Worm (Caenorhabditis elegans) whole organism, midembryonic: Measurements from ENCODE around the gene C56C10.7.

Experiments
- T22C8.4 ChIP-seq: fragments of 200-800 bp; sonication (Bioruptor generic); IDR thresholded peaks from 2 replicates; pipeline ENCODE4 v1.3.6; 2022; ENCODE audit warnings: missing genetic modification characterization, missing compliant biosample characterization
- cog-1 ChIP-seq: sonication (generic microtip); optimal IDR thresholded peaks from 2 replicates; lab custom pipeline; 2016; ENCODE audit warnings: missing genetic modification characterization, missing compliant biosample characterization
- flt-1 ChIP-seq: fragments of 200-800 bp; sonication (Bioruptor generic); IDR thresholded peaks from 2 replicates; pipeline ENCODE4 v1.3.6; 2022; ENCODE audit warnings: missing genetic modification characterization, missing compliant biosample characterization
- klf-2 ChIP-seq: fragments of 200-800 bp; sonication (Bioruptor generic); conservative IDR thresholded peaks from 2 replicates; pipeline ENCODE4 v1.3.6; 2022; ENCODE audit warnings: missing genetic modification reagents, missing genetic modification characterization, missing compliant biosample characterization
- med-1 ChIP-seq: sonication (generic microtip); optimal IDR thresholded peaks from 2 replicates; lab custom pipeline; 2017; ENCODE audit warnings: missing genetic modification characterization, mild to moderate bottlenecking, missing compliant biosample characterization, antibody characterized with exemption, missing genetic modification reagents; ENCODE audit not compliant: insufficient read depth
- ref-1 ChIP-seq: fragments of 200-800 bp; sonication (Bioruptor generic); conservative IDR thresholded peaks from 2 replicates; pipeline ENCODE4 v1.3.6; 2022; ENCODE audit warnings: missing genetic modification reagents, missing genetic modification characterization, missing compliant biosample characterization
- tab-1 ChIP-seq: fragments of 200-800 bp; sonication (Bioruptor generic); IDR thresholded peaks from 2 replicates; pipeline ENCODE4 v1.3.6; 2022; ENCODE audit warnings: missing genetic modification characterization, missing compliant biosample characterization
- ztf-23 ChIP-seq: fragments of 200-800 bp; sonication (Bioruptor generic); IDR thresholded peaks from 2 replicates; pipeline ENCODE4 v1.3.6; 2022; ENCODE audit warnings: missing genetic modification reagents, missing genetic modification characterization, missing compliant biosample characterization
- ztf-29 ChIP-seq: fragments of 200-800 bp; sonication (Bioruptor generic); IDR thresholded peaks from 2 replicates; pipeline ENCODE4 v1.3.6; 2022; ENCODE audit warnings: missing genetic modification reagents, missing genetic modification characterization, missing compliant biosample characterization

Gene C56C10.7

DNA sequence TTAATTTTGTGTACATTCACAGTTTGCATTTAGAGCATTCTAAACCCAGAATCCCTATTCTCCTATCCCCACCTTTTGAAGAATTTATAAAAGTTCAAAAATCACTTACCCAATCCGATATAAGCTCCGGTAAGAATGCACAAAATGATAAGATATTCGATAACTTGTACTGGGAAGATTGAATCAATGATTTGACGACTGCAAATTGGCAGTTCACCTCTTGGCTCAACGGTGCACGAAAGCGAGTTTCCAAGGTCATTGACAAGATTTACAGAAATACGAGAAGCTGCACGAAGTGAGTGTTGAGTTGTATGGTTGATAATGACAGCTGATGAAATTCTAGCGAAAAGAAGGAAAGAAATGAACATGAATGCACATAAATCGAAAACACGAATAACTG is 27.1 kb downstream of the C56C10.7 start:
- TF ChIP-seq med-1 (GFP tag; lab: Kevin White, UChicago): no peak

DNA sequence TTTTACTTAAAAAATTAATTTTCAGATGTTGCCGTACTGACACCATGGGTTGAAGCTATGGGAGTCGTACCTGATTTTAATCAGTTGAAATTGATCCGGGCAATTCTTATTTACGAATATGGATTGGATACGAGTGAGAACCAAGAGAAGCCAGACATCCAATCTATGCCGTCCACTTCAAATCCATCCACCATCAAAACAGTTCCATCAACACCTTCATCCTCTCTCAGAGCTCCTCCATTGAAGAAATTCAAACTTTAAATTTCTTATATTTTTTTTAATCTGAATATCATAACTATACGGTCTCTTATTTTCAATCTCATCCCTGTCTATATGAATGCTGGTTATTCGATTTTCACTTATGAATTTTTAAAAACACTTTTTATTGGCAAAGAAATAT is 28.5 kb downstream of the C56C10.7 start:
- TF ChIP-seq med-1 (GFP tag; lab: Kevin White, UChicago): no peak
- no peak for TF ChIP-seq T22C8.4 (GFP tag; lab: Robert Waterston, UW)
- no peak for TF ChIP-seq ztf-29 (GFP tag; lab: Robert Waterston, UW)
- no peak for TF ChIP-seq klf-2 (GFP tag; lab: Robert Waterston, UW)
- TF ChIP-seq tab-1 (GFP tag; lab: Robert Waterston, UW): no peak
- no peak for TF ChIP-seq ref-1 (GFP tag; lab: Robert Waterston, UW)

DNA sequence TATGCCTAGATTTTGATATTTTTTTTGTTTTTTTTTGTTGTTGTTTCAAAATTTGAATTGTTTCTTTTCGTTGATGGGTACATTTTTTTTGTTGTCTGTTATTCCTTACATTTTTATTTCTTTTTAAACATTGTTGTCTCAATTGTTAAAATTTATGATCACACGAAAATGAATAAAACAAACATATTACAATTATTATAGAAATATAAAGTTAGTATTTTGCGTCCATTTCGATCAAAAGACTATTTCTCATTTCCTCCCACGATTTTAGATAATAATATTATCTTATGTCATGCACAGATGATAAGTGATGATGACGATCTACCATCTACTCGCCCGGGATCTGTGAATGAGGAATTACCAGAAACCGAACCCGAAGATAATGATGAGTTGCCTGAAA is 32.7 kb downstream of the C56C10.7 start, which contains the start of gene wrn-1:
wrn-1 (plus strand) TSS at position 301 of the 400 bp plus-strand sequence.
- TF ChIP-seq flt-1 (GFP tag; lab: Robert Waterston, UW): no peak
- no peak for TF ChIP-seq tab-1 (GFP tag; lab: Robert Waterston, UW)
- TF ChIP-seq med-1 (GFP tag; lab: Kevin White, UChicago): no peak
- TF ChIP-seq T22C8.4 (GFP tag; lab: Robert Waterston, UW): no peak
- no peak for TF ChIP-seq klf-2 (GFP tag; lab: Robert Waterston, UW)
- no peak for TF ChIP-seq ztf-29 (GFP tag; lab: Robert Waterston, UW)
- TF ChIP-seq cog-1 (tag; lab: Kevin White, UChicago): no peak
- no peak for TF ChIP-seq ref-1 (GFP tag; lab: Robert Waterston, UW)
- no peak for TF ChIP-seq ztf-23 (GFP tag; lab: Robert Waterston, UW)

DNA sequence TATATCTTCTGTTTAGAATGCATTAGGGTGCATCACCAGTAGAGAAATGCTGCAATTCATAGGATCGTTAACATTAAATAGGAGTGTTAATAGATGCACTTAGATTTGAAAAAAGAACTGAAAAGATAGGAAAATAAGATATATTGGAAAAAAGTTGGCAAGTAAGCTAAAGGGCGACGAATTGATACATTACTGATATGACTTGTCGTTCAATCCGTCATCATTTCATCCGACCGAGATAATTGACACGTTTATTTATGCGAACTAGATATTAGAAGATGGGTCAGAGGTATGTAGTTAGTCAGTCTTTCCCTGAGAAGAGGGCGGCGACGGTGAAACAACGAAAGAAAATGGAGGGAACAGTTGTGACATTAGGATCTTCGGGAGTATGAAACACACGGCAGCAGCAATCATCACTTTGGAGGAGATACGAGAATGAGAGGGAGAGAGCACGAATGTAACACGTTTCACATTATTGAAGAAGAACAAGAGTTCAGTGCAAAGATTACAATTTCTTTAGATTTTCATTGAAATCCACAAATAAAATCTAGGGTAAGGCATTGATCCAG is 42.4 kb downstream of the C56C10.7 start, which contains the start of gene lron-15:
lron-15 (minus strand) TSS at position 51 of the 569 bp plus-strand sequence.
- no peak for TF ChIP-seq flt-1 (GFP tag; lab: Robert Waterston, UW)
- no peak for TF ChIP-seq T22C8.4 (GFP tag; lab: Robert Waterston, UW)
- no peak for TF ChIP-seq cog-1 (tag; lab: Kevin White, UChicago)
- no peak for TF ChIP-seq tab-1 (GFP tag; lab: Robert Waterston, UW)
- no peak for TF ChIP-seq ztf-23 (GFP tag; lab: Robert Waterston, UW)
- TF ChIP-seq klf-2 (GFP tag; lab: Robert Waterston, UW): no peak
- TF ChIP-seq ref-1 (GFP tag; lab: Robert Waterston, UW): no peak
- no peak for TF ChIP-seq med-1 (GFP tag; lab: Kevin White, UChicago)
- TF ChIP-seq ztf-29 (GFP tag; lab: Robert Waterston, UW): no peak

DNA sequence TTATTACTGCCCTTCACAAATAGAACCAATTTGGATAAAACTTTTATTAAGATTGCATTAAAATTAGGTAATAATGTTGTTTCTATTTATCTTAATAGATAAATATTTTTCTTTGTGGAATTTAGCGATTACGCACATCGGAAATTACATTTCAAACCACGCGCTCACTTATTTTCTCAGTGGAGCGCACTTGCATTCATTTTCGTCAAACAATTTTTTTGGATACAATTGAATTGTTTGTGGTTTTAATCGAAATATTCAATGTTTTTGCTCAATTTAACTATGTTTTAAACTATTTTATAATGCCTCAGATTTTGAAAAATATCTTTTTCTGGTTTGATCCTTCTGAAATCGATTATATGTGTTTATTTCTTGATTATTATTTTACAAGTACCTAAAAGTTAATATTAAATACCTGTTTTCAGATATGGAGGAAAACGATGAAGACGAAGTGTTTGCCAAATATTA is 51.4 kb downstream of the C56C10.7 start, which contains the start of gene utp-20:
utp-20 (plus strand) TSS at position 418 of the 468 bp plus-strand sequence.
- TF ChIP-seq T22C8.4 (GFP tag; lab: Robert Waterston, UW) (no peak), cog-1 (tag; lab: Kevin White, UChicago) (peak; percentile 14)
